Fruit fly (Drosophila melanogaster) whole organism: Measurements from ENCODE around the gene Bap60.

Experiments used
- CG8478 ChIP-seq: fragments of >200 bp; optimal IDR thresholded peaks from 2 replicates; lab custom pipeline; 2018; ENCODE audit warnings: inconsistent platforms
- Dll ChIP-seq: fragments of >200 bp; optimal IDR thresholded peaks from 2 replicates; lab custom pipeline; 2017
- EcR ChIP-seq, 2 experiments: fragments of >200 bp; optimal IDR thresholded peaks; 2 replicates each; lab custom pipeline; 2017; ENCODE audit warnings: missing biosample characterization in 2 of 2, missing genetic modification characterization in 2 of 2, missing genetic modification reagents in 2 of 2
- pan ChIP-seq: fragments of >200 bp; optimal IDR thresholded peaks from 2 replicates; lab custom pipeline; 2017
- psq ChIP-seq: fragments of >200 bp; optimal IDR thresholded peaks from 2 replicates; lab custom pipeline; 2017
- usp ChIP-seq: fragments of >200 bp; optimal IDR thresholded peaks from 2 replicates; lab custom pipeline; 2017; ENCODE audit warnings: missing biosample characterization, missing genetic modification characterization, mixed read lengths

- TF ChIP-seq CG8478 (no peak), EcR (GFP tag; optimal IDR thresholded peaks at IDR 0.05; lab: Kevin White, UChicago) (no peak), psq (lab: Kevin White, UChicago) (no peak), pan (lab: Kevin White, UChicago) (no peak), usp (GFP tag; lab: Kevin White, UChicago) (no peak), Dll (no peak)
Observed at dm6 chrX:13202162-13202561, 42.9 kb upstream of the Bap60 start, which contains the start of gene CG44437.
